Fruit fly (Drosophila melanogaster): ENCODE data around the gene CG7606.

Gene CG7606

dm6 chr3R:17626827-17627226 lies 30.5 kb downstream of the CG7606 start, which contains the start of gene CG14325:
Gene CG14325, plus strand, starts transcription at chr3R:17627127.
- TF ChIP-seq disco-r (GFP tag; optimal IDR thresholded peaks at IDR 0.05) (no peak), CG32772 (GFP tag; IDR thresholded peaks at IDR 0.05) (no peak), ro (GFP tag; IDR thresholded peaks at IDR 0.05) (no peak), da (GFP tag; optimal IDR thresholded peaks at IDR 0.05) (no peak), CG34224 (GFP tag; IDR thresholded peaks at IDR 0.05; ENCODE audit: partially characterized antibody) (no peak), CG4617 (GFP tag; optimal IDR thresholded peaks at IDR 0.05; ENCODE audit: borderline replicate concordance) (no peak), CG31365 (tag; optimal IDR thresholded peaks at IDR 0.05) (no peak), kay (GFP tag; optimal IDR thresholded peaks at IDR 0.05) (no peak)

- no peak for TF ChIP-seq Side (GFP tag; optimal IDR thresholded peaks at IDR 0.05)
- no peak for TF ChIP-seq sim (GFP tag; IDR thresholded peaks at IDR 0.05)
- no peak for TF ChIP-seq Dek (tag; optimal IDR thresholded peaks at IDR 0.05)
- no peak for TF ChIP-seq schlank (tag; optimal IDR thresholded peaks at IDR 0.05)
- TF ChIP-seq CG11504 (tag; optimal IDR thresholded peaks at IDR 0.05) = no peak
- TF ChIP-seq Xbp1 (GFP tag; optimal IDR thresholded peaks at IDR 0.05) = no peak
- no peak for TF ChIP-seq CG11456 (GFP tag; IDR thresholded peaks at IDR 0.05)
- TF ChIP-seq CG6272 (GFP tag; IDR thresholded peaks at IDR 0.05) = no peak
- no peak for TF ChIP-seq CG16779 (GFP tag; IDR thresholded peaks at IDR 0.05)
- TF ChIP-seq CG7928 (GFP tag; optimal IDR thresholded peaks at IDR 0.05) = no peak
- no peak for TF ChIP-seq Blimp-1 (GFP tag; optimal IDR thresholded peaks at IDR 0.05)
- no peak for TF ChIP-seq CG4424 (GFP tag; optimal IDR thresholded peaks at IDR 0.05)
- no peak for TF ChIP-seq Lhr (GFP tag; optimal IDR thresholded peaks at IDR 0.05)
- TF ChIP-seq CG12942 (GFP tag; optimal IDR thresholded peaks at IDR 0.05) = no peak
- TF ChIP-seq mld (GFP tag; IDR thresholded peaks at IDR 0.05; ENCODE audit: partially characterized antibody) = no peak
- TF ChIP-seq MESR4 (GFP tag; optimal IDR thresholded peaks at IDR 0.05) = no peak
- TF ChIP-seq CG8478 (optimal IDR thresholded peaks at IDR 0.05) = no peak
- no peak for TF ChIP-seq Vsx1 (GFP tag; optimal IDR thresholded peaks at IDR 0.05)
- TF ChIP-seq az2 (GFP tag; optimal IDR thresholded peaks at IDR 0.05) = no peak
- TF ChIP-seq CG14014 (GFP tag; IDR thresholded peaks at IDR 0.05) = no peak
Measured at dm6 chr3R:17630417-17630816, 34.1 kb downstream of the CG7606 start, which contains the start of gene CG43175. Gene CG43175, plus strand, starts transcription at chr3R:17630717.

- TF ChIP-seq Bgb (GFP tag; IDR thresholded peaks at IDR 0.05; ENCODE audit: partially characterized antibody) (peak; percentile 28; the same call in 1 of the 2 replicates), abd-A (tag; optimal IDR thresholded peaks at IDR 0.05) (peak; percentile 69), hkb (optimal IDR thresholded peaks at IDR 0.05) (no peak), hkb (GFP tag; IDR thresholded peaks at IDR 0.05) (0 out of 2 replicates have a peak, but pooled peaks have one; percentile 7), Eip74EF (GFP tag; optimal IDR thresholded peaks at IDR 0.05) (peak in 1 of 2 experiments; percentile 57), CG18262 (tag; optimal IDR thresholded peaks at IDR 0.05) (peak; percentile 27), GATAe (GFP tag; conservative IDR thresholded peaks at IDR 0.05) (no peak), CG7928 (GFP tag; optimal IDR thresholded peaks at IDR 0.05) (no peak), CG42726 (GFP tag; IDR thresholded peaks at IDR 0.05; ENCODE audit: partially characterized antibody) (0 out of 2 replicates have a peak, but pooled peaks have one; percentile 22), CG1024 (GFP tag; IDR thresholded peaks at IDR 0.05) (no peak), CG17361 (GFP tag; IDR thresholded peaks at IDR 0.05) (peak; percentile 31; the same call in 1 of the 3 replicates), Sox102F (GFP tag; optimal IDR thresholded peaks at IDR 0.05) (peak; percentile 4), vvl (GFP tag; IDR thresholded peaks at IDR 0.05) (peak; percentile 69), amos (GFP tag; IDR thresholded peaks at IDR 0.05; ENCODE audit: partially characterized antibody) (peak; percentile 48; the same call in 1 of the 2 replicates), Bdp1 (GFP tag; optimal IDR thresholded peaks at IDR 0.05) (peak; percentile 82), CG9817 (tag; optimal IDR thresholded peaks at IDR 0.05) (no peak), CG8924 (tag; optimal IDR thresholded peaks at IDR 0.05) (peak; percentile 16), CG7839 (tag; optimal IDR thresholded peaks at IDR 0.05) (peak; percentile 10), CG6791 (GFP tag; IDR thresholded peaks at IDR 0.05; ENCODE audit: partially characterized antibody) (peak; percentile 20; the same call in 1 of the 3 replicates), CG10979 (tag; optimal IDR thresholded peaks at IDR 0.05) (peak; percentile 2), nmo (GFP tag; optimal IDR thresholded peaks at IDR 0.05) (peak; percentile 38)
Measured at dm6 chr3R:17631176-17631865, 35.0 kb downstream of the CG7606 start.
